Worm (Caenorhabditis elegans) whole organism, L4 larva: Measurements from ENCODE around the gene fbxl-3.

Experiments used
- aly-2 ChIP-seq: sonication (generic microtip); optimal IDR thresholded peaks from 2 replicates; lab custom pipeline; 2018; ENCODE audit warnings: missing biosample characterization, missing genetic modification characterization
- fos-1 ChIP-seq: fragments of 150-350 bp; optimal IDR thresholded peaks from 2 replicates; lab custom pipeline; 2014; ENCODE audit warnings: missing biosample characterization, missing genetic modification characterization
- hmg-1.1 ChIP-seq: fragments of 200-800 bp; sonication (Bioruptor generic); IDR thresholded peaks from 2 replicates; pipeline ENCODE4 v1.3.6; 2022; ENCODE audit warnings: missing genetic modification reagents, missing genetic modification characterization, missing compliant biosample characterization
- madf-9 ChIP-seq: fragments of 200-800 bp; sonication (Bioruptor generic); conservative IDR thresholded peaks from 2 replicates; pipeline ENCODE4 v1.3.6; 2022; ENCODE audit warnings: missing genetic modification reagents, missing genetic modification characterization, missing compliant biosample characterization
- nhr-28 ChIP-seq: fragments of 150-350 bp; optimal IDR thresholded peaks from 2 replicates; lab custom pipeline; 2014; ENCODE audit warnings: missing biosample characterization, missing genetic modification characterization
- sdz-12 ChIP-seq: fragments of 200-800 bp; sonication (Bioruptor generic); optimal IDR thresholded peaks from 2 replicates; lab custom pipeline; 2018; ENCODE audit warnings: mild to moderate bottlenecking, missing genetic modification characterization, missing compliant biosample characterization
- snpc-4 ChIP-seq: fragments of 150-350 bp; optimal IDR thresholded peaks from 2 replicates; lab custom pipeline; 2014; ENCODE audit warnings: missing biosample characterization, missing genetic modification characterization

ce11 chrII:5393090-5393489 is 5.6 kb downstream of the fbxl-3 start, which contains the start of gene brap-2:
- TF ChIP-seq sdz-12 (GFP tag; lab: Kevin White, UChicago) (no peak), aly-2 (tag; lab: Kevin White, UChicago) (no peak), madf-9 (GFP tag; lab: Robert Waterston, UW) (no peak), nhr-28 (tag; lab: Kevin White, UChicago) (no peak), snpc-4 (tag; lab: Kevin White, UChicago) (no peak), fos-1 (tag; lab: Kevin White, UChicago) (no peak), hmg-1.1 (no peak)
